Fruit fly (Drosophila melanogaster) whole organism, wandering third instar larva: ENCODE data around the gene Diedel.
A peak's percentile ranks its signal among the peaks of the same experiment; 100 is the strongest.

Experiments used
- Abd-B ChIP-seq: fragments of >200 bp; optimal IDR thresholded peaks from 2 replicates; lab custom pipeline; 2017; ENCODE audit warnings: missing biosample characterization, missing genetic modification characterization
- CG32264 ChIP-seq: fragments of 200-800 bp; sonication (Bioruptor generic); optimal IDR thresholded peaks from 2 replicates; lab custom pipeline; 2016; ENCODE audit warnings: missing biosample characterization, missing genetic modification characterization
- Dfd ChIP-seq: fragments of >200 bp; optimal IDR thresholded peaks from 2 replicates; lab custom pipeline; 2017; ENCODE audit warnings: missing biosample characterization, missing genetic modification characterization
- Dif ChIP-seq: fragments of 200-275, 200-300 bp; sonication (Bioruptor generic); optimal IDR thresholded peaks from 2 replicates; lab custom pipeline; 2018; ENCODE audit warnings: missing biosample characterization, missing genetic modification characterization; ENCODE audit not compliant: partially characterized antibody
- GATAd ChIP-seq: sonication (Bioruptor generic); optimal IDR thresholded peaks from 2 replicates; lab custom pipeline; 2016; ENCODE audit warnings: missing biosample characterization, missing genetic modification characterization
- HLH106 ChIP-seq: fragments of 200-800 bp; optimal IDR thresholded peaks from 3 replicates; lab custom pipeline; 2019; ENCODE audit warnings: missing biosample characterization, mild to moderate bottlenecking, missing genetic modification characterization, moderate library complexity
- Hnf4 ChIP-seq: fragments of 200-800 bp; sonication (Bioruptor generic); optimal IDR thresholded peaks from 2 replicates; lab custom pipeline; 2016; ENCODE audit warnings: missing biosample characterization, mild to moderate bottlenecking, missing genetic modification characterization
- Hr83 ChIP-seq: fragments of 200-300 bp; sonication (Bioruptor generic); optimal IDR thresholded peaks from 2 replicates; lab custom pipeline; 2016; ENCODE audit warnings: missing biosample characterization, mild to moderate bottlenecking, missing genetic modification characterization, moderate library complexity; ENCODE audit not compliant: poor library complexity, severe bottlenecking
- Jra ChIP-seq: sonication (Bioruptor generic); optimal IDR thresholded peaks from 2 replicates; lab custom pipeline; 2016; ENCODE audit warnings: missing biosample characterization, missing genetic modification characterization
- N ChIP-seq: fragments of >200 bp; optimal IDR thresholded peaks from 2 replicates; lab custom pipeline; 2018; ENCODE audit warnings: missing biosample characterization, missing external identifiers, missing genetic modification characterization
- Rel ChIP-seq, 2 experiments: fragments of 200-800 bp; sonication (Bioruptor generic) in 1 of 2; optimal IDR thresholded peaks; 2 replicates in 1 of 2; 3 replicates in 1 of 2; lab custom pipeline; 2016 to 2019; ENCODE audit warnings: mild to moderate bottlenecking in 2 of 2, missing biosample characterization in 2 of 2, missing genetic modification characterization in 2 of 2, moderate library complexity in 1 of 2
- Sp1 ChIP-seq: fragments of 200-800 bp; sonication (Bioruptor generic); optimal IDR thresholded peaks from 3 replicates; lab custom pipeline; 2019; ENCODE audit warnings: missing biosample characterization, mild to moderate bottlenecking, missing genetic modification characterization, moderate library complexity
- Vsx2 ChIP-seq: fragments of 200-300, 225-300 bp; sonication (Bioruptor generic); optimal IDR thresholded peaks from 2 replicates; lab custom pipeline; 2018; ENCODE audit warnings: missing biosample characterization, missing genetic modification characterization; ENCODE audit not compliant: partially characterized antibody
- br ChIP-seq: fragments of 200-800 bp; sonication (Bioruptor generic); optimal IDR thresholded peaks from 2 replicates; lab custom pipeline; 2016; ENCODE audit warnings: missing biosample characterization, missing genetic modification characterization
- dl ChIP-seq, 2 experiments: fragments of 175-275, 200-275 bp in 1 of 2; fragments of 200-275 bp in 1 of 2; sonication (Bioruptor generic); optimal IDR thresholded peaks; lab custom pipeline; 2018; ENCODE audit warnings: mild to moderate bottlenecking in 2 of 2, missing biosample characterization in 2 of 2, missing genetic modification characterization in 2 of 2, moderate library complexity in 2 of 2; ENCODE audit not compliant: partially characterized antibody in 2 of 2, insufficient read depth in 1 of 2
- dmrt93B ChIP-seq: fragments of 200-800 bp; sonication (Bioruptor generic); optimal IDR thresholded peaks from 2 replicates; lab custom pipeline; 2018; ENCODE audit warnings: missing biosample characterization, mild to moderate bottlenecking, missing genetic modification characterization
- dsf ChIP-seq: sonication (Bioruptor generic); optimal IDR thresholded peaks from 2 replicates; lab custom pipeline; 2016; ENCODE audit warnings: missing biosample characterization, missing genetic modification characterization, borderline replicate concordance
- ey ChIP-seq: fragments of 200-800 bp; sonication (Bioruptor generic); optimal IDR thresholded peaks from 2 replicates; lab custom pipeline; 2016; ENCODE audit warnings: missing biosample characterization, missing genetic modification characterization
- foxo ChIP-seq, 2 experiments: fragments of 200-800 bp; sonication (Bioruptor generic); optimal IDR thresholded peaks; 2 replicates in 1 of 2; 3 replicates in 1 of 2; lab custom pipeline; 2016 to 2017; ENCODE audit warnings: missing biosample characterization in 2 of 2, missing genetic modification characterization in 2 of 2
- fru ChIP-seq: fragments of 200-800 bp; sonication (Bioruptor generic); optimal IDR thresholded peaks from 3 replicates; lab custom pipeline; 2016; ENCODE audit warnings: missing biosample characterization, mild to moderate bottlenecking, missing genetic modification characterization
- h ChIP-seq: fragments of 200-800 bp; sonication (Bioruptor generic); optimal IDR thresholded peaks from 3 replicates; lab custom pipeline; 2016; ENCODE audit warnings: missing biosample characterization, mild to moderate bottlenecking, missing genetic modification characterization
- jim ChIP-seq: fragments of 175-275, 200-325 bp; sonication (Bioruptor generic); optimal IDR thresholded peaks from 2 replicates; lab custom pipeline; 2016; ENCODE audit warnings: missing biosample characterization, mild to moderate bottlenecking, missing genetic modification characterization
- lola ChIP-seq: fragments of >200 bp; optimal IDR thresholded peaks from 2 replicates; lab custom pipeline; 2017; ENCODE audit warnings: missing biosample characterization, missing genetic modification characterization
- pan ChIP-seq: fragments of >200 bp; optimal IDR thresholded peaks from 2 replicates; lab custom pipeline; 2017
- psq ChIP-seq: fragments of 200-800 bp; sonication (Bioruptor generic); optimal IDR thresholded peaks from 3 replicates; lab custom pipeline; 2017; ENCODE audit warnings: missing biosample characterization, mild to moderate bottlenecking, missing genetic modification characterization, moderate library complexity
- sage ChIP-seq: fragments of 200-800 bp; sonication (Bioruptor generic); optimal IDR thresholded peaks from 2 replicates; lab custom pipeline; 2016; ENCODE audit warnings: missing biosample characterization, mild to moderate bottlenecking, missing genetic modification characterization
- sv ChIP-seq: fragments of 200-800 bp; sonication (Bioruptor generic); optimal IDR thresholded peaks from 3 replicates; lab custom pipeline; 2016; ENCODE audit warnings: missing biosample characterization, missing genetic modification characterization
- tai ChIP-seq: sonication (Bioruptor generic); optimal IDR thresholded peaks from 2 replicates; lab custom pipeline; 2016; ENCODE audit warnings: missing biosample characterization, missing genetic modification characterization
- usp ChIP-seq: fragments of >200 bp; optimal IDR thresholded peaks from 2 replicates; lab custom pipeline; 2017; ENCODE audit warnings: missing biosample characterization, missing genetic modification characterization
- woc ChIP-seq: sonication (Bioruptor generic); optimal IDR thresholded peaks from 2 replicates; lab custom pipeline; 2016; ENCODE audit warnings: missing biosample characterization, mild to moderate bottlenecking, missing genetic modification characterization

The Diedel gene

dm6 chr3R:29493242-29493944 is at the start of gene Diedel, which contains the start of gene CG2310:
Diedel (plus strand) TSS chr3R:29493852.
CG2310 (minus strand) TSS chr3R:29493518.
- TF ChIP-seq dmrt93B (GFP tag; lab: Kevin White, UChicago) (no peak), Abd-B (GFP tag; lab: Kevin White, UChicago) (no peak), Jra (GFP tag; lab: Kevin White, UChicago) (no peak), br (GFP tag; lab: Kevin White, UChicago) (no peak), h (GFP tag; lab: Kevin White, UChicago) (no peak), usp (GFP tag; lab: Kevin White, UChicago) (no peak), lola (no peak), N (peak; percentile 75), Hr83 (GFP tag; lab: Kevin White, UChicago) (peak; percentile 37), woc (GFP tag; lab: Kevin White, UChicago) (no peak), fru (GFP tag; lab: Kevin White, UChicago) (no peak), Dfd (no peak), sage (GFP tag; lab: Kevin White, UChicago) (no peak), dl (GFP tag; optimal IDR thresholded peaks at IDR 0.05; lab: Kevin White, UChicago; ENCODE audit: insufficient read depth in 1 of 2, partially characterized antibody in 2 of 2) (no peak), Dif (peak; percentile 88), HLH106 (tag; lab: Kevin White, UChicago) (no peak), Hnf4 (GFP tag; lab: Kevin White, UChicago) (no peak), CG32264 (GFP tag; lab: Kevin White, UChicago) (no peak), Rel (GFP tag; optimal IDR thresholded peaks at IDR 0.05; lab: Kevin White, UChicago) (no peak), Rel (tag; optimal IDR thresholded peaks at IDR 0.05; lab: Kevin White, UChicago) (peak; percentile 31), Vsx2 (peak; percentile 90), tai (GFP tag; lab: Kevin White, UChicago) (no peak)

- no peak for TF ChIP-seq sv (GFP tag; lab: Kevin White, UChicago)
These were observed 43.3 kb upstream of the Diedel start for dm6 chr3R:29450333-29450732.

dm6 chr3R:29457215-29457614 is 36.4 kb upstream of the Diedel start:
- no peak for TF ChIP-seq Abd-B (GFP tag; lab: Kevin White, UChicago)
- TF ChIP-seq Sp1 (GFP tag; lab: Kevin White, UChicago), result no peak
- no peak for TF ChIP-seq GATAd (GFP tag; lab: Kevin White, UChicago)
- TF ChIP-seq Vsx2, result peak; percentile 21

- TF ChIP-seq tai (GFP tag; lab: Kevin White, UChicago), result no peak
- TF ChIP-seq pan (lab: Kevin White, UChicago), result peak; percentile 19
- TF ChIP-seq dsf (GFP tag; lab: Kevin White, UChicago), result no peak
These were observed 35.8 kb upstream of the Diedel start for dm6 chr3R:29457779-29458382.

dm6 chr3R:29458689-29459136 is 34.9 kb upstream of the Diedel start:
- TF ChIP-seq Jra (GFP tag; lab: Kevin White, UChicago) (no peak), Hnf4 (GFP tag; lab: Kevin White, UChicago) (no peak), ey (peak; percentile 24), fru (GFP tag; lab: Kevin White, UChicago) (peak; percentile 51), pan (lab: Kevin White, UChicago) (no peak), HLH106 (tag; lab: Kevin White, UChicago) (peak; percentile 43), foxo (GFP tag; optimal IDR thresholded peaks at IDR 0.05; lab: Kevin White, UChicago) (peak in 1 of 2 experiments; percentile 38), h (GFP tag; lab: Kevin White, UChicago) (peak; percentile 11), dsf (GFP tag; lab: Kevin White, UChicago) (no peak), psq (GFP tag; lab: Kevin White, UChicago) (peak; percentile 3), dl (GFP tag; optimal IDR thresholded peaks at IDR 0.05; lab: Kevin White, UChicago; ENCODE audit: insufficient read depth in 1 of 2, partially characterized antibody in 2 of 2) (no peak), Sp1 (GFP tag; lab: Kevin White, UChicago) (peak; percentile 33), jim (GFP tag; lab: Kevin White, UChicago) (no peak)
